Worm (Caenorhabditis elegans) whole organism, L3 larva: ENCODE measurements around the gene Y97E10AR.6.

Experiments
- ama-1 ChIP-seq: fragments of 150-350 bp; optimal IDR thresholded peaks from 2 replicates; lab custom pipeline; 2018
- ceh-28 ChIP-seq: fragments of 150-350 bp; optimal IDR thresholded peaks from 2 replicates; lab custom pipeline; 2014; ENCODE audit warnings: missing biosample characterization, missing genetic modification reagents, missing genetic modification characterization
- ceh-9 ChIP-seq: sonication (generic microtip); optimal IDR thresholded peaks from 2 replicates; lab custom pipeline; 2018; ENCODE audit warnings: missing biosample characterization, missing genetic modification characterization
- daf-12 ChIP-seq: fragments of 150-350 bp; optimal IDR thresholded peaks from 2 replicates; lab custom pipeline; 2014; ENCODE audit warnings: missing biosample characterization, missing genetic modification reagents, missing genetic modification characterization
- egl-27 ChIP-seq: sonication (generic microtip); optimal IDR thresholded peaks from 4 replicates; lab custom pipeline; 2017; ENCODE audit warnings: missing biosample characterization, missing genetic modification reagents, missing genetic modification characterization
- egl-5 ChIP-seq: fragments of 150-350 bp; optimal IDR thresholded peaks from 2 replicates; lab custom pipeline; 2017; ENCODE audit warnings: missing biosample characterization, missing genetic modification reagents, missing genetic modification characterization, inconsistent platforms
- elt-1 ChIP-seq: fragments of 150-350 bp; optimal IDR thresholded peaks from 2 replicates; lab custom pipeline; 2014; ENCODE audit warnings: missing biosample characterization, missing genetic modification characterization
- elt-2 ChIP-seq: sonication (generic microtip); optimal IDR thresholded peaks from 2 replicates; lab custom pipeline; 2016; ENCODE audit warnings: missing genetic modification reagents, mild to moderate bottlenecking, missing genetic modification characterization, missing compliant biosample characterization
- fkh-10 ChIP-seq: sonication (generic microtip); optimal IDR thresholded peaks from 2 replicates; lab custom pipeline; 2017; ENCODE audit warnings: missing biosample characterization, missing genetic modification reagents, missing genetic modification characterization
- fkh-2 ChIP-seq: fragments of 150-350 bp; optimal IDR thresholded peaks from 2 replicates; lab custom pipeline; 2014; ENCODE audit warnings: missing biosample characterization, missing genetic modification reagents, missing genetic modification characterization
- hmg-11 ChIP-seq: sonication (generic microtip); optimal IDR thresholded peaks from 2 replicates; lab custom pipeline; 2016; ENCODE audit warnings: missing genetic modification characterization, missing compliant biosample characterization
- jun-1 ChIP-seq: fragments of 150-350 bp; optimal IDR thresholded peaks from 2 replicates; lab custom pipeline; 2014; ENCODE audit warnings: missing biosample characterization, missing genetic modification reagents, missing genetic modification characterization
- lsy-12 ChIP-seq: sonication (generic microtip); optimal IDR thresholded peaks from 2 replicates; lab custom pipeline; 2016; ENCODE audit warnings: mild to moderate bottlenecking, missing genetic modification characterization, missing compliant biosample characterization
- mdl-1 ChIP-seq: fragments of 150-350 bp; optimal IDR thresholded peaks from 2 replicates; lab custom pipeline; 2014; ENCODE audit warnings: missing biosample characterization, missing genetic modification characterization
- mml-1 ChIP-seq: fragments of 150-350 bp; sonication (generic microtip); optimal IDR thresholded peaks from 3 replicates; lab custom pipeline; 2014; ENCODE audit warnings: missing biosample characterization, missing genetic modification characterization
- nfya-1 ChIP-seq: sonication (generic microtip); optimal IDR thresholded peaks from 2 replicates; lab custom pipeline; 2017; ENCODE audit warnings: missing genetic modification characterization, mild to moderate bottlenecking, missing compliant biosample characterization, antibody characterized with exemption, moderate library complexity; ENCODE audit not compliant: insufficient read depth
- nhr-28 ChIP-seq: fragments of 150-350 bp; optimal IDR thresholded peaks from 2 replicates; lab custom pipeline; 2014; ENCODE audit warnings: missing biosample characterization, missing genetic modification characterization
- nhr-43 ChIP-seq: sonication (generic microtip); optimal IDR thresholded peaks from 2 replicates; lab custom pipeline; 2016; ENCODE audit warnings: mild to moderate bottlenecking, missing genetic modification characterization, missing compliant biosample characterization; ENCODE audit not compliant: poor library complexity, severe bottlenecking
- nhr-76 ChIP-seq: fragments of 150-350 bp; sonication (generic microtip); optimal IDR thresholded peaks from 5 replicates; lab custom pipeline; 2014; ENCODE audit warnings: missing biosample characterization, missing genetic modification characterization
- nhr-77 ChIP-seq: fragments of 150-350 bp; optimal IDR thresholded peaks from 2 replicates; lab custom pipeline; 2014; ENCODE audit warnings: missing biosample characterization, missing genetic modification characterization
- pha-4 ChIP-seq: fragments of 150-350 bp; optimal IDR thresholded peaks from 2 replicates; lab custom pipeline; 2014; ENCODE audit warnings: missing biosample characterization, missing genetic modification reagents, missing genetic modification characterization
- pqm-1 ChIP-seq: fragments of 150-350 bp; optimal IDR thresholded peaks from 2 replicates; lab custom pipeline; 2017; ENCODE audit warnings: missing biosample characterization, missing genetic modification characterization, inconsistent platforms
- sea-2 ChIP-seq: fragments of 150-350 bp; sonication (generic microtip); optimal IDR thresholded peaks from 4 replicates; lab custom pipeline; 2014; ENCODE audit warnings: missing biosample characterization, missing genetic modification reagents, missing genetic modification characterization
- snpc-4 ChIP-seq: fragments of 150-350 bp; optimal IDR thresholded peaks from 2 replicates; lab custom pipeline; 2014; ENCODE audit warnings: missing biosample characterization, missing genetic modification characterization
- unc-62 ChIP-seq: fragments of 150-350 bp; sonication (generic microtip); optimal IDR thresholded peaks from 4 replicates; lab custom pipeline; 2014; ENCODE audit warnings: missing biosample characterization, missing genetic modification reagents, missing genetic modification characterization
- zag-1 ChIP-seq: fragments of 150-350 bp; optimal IDR thresholded peaks from 2 replicates; lab custom pipeline; 2014; ENCODE audit warnings: missing biosample characterization, missing genetic modification characterization

Gene Y97E10AR.6

DNA sequence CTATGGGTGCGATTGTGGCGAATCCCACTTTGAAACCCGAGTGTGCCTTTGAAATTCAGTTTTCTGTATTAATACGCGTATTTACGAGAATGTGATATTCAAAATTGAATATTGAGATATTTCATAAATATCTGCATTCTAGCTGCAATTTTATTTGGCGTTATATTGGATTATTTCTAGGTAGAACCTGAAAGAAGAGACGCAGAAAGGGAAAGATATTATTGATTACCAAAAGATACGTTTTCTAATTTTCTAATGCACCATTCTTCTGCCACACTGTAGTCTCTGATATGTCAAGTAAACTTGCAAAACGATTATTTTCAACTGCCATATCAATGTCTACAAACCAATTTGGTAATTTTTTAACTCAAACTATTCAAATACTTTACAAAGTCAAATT, 8.3 kb upstream of the Y97E10AR.6 start, which contains the start of gene ech-3:
TSS of gene ech-3 (plus strand) at position 178 of the 400 bp plus-strand sequence.
- TF ChIP-seq nhr-76 (tag; lab: Kevin White, UChicago) (no peak), pqm-1 (peak; percentile 21), ceh-28 (peak; percentile 75), pha-4 (peak; percentile 51), elt-2 (peak; percentile 39), egl-5 (tag; lab: Kevin White, UChicago) (no peak)

DNA sequence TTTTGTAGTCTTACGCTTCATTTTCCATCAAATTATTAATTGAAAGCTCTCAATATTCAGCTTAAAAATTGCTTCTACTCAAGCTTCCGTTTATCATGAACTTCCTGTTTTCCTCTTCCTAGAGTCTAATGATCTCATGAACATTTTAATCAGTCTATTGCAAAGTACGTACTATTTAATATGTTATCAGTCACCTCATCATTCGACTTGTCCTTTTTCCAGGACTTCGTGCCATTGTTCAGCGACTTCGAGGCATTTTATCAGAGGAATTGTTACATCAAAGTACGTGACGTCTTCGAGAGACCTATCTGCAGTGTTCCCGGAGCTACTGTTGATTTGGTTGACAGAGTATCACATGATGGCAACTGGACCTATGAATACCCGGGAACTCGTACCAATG, 6.0 kb upstream of the Y97E10AR.6 start:
- TF ChIP-seq jun-1 (peak; percentile 8), pqm-1 (peak; percentile 78), daf-12 (tag; lab: Kevin White, UChicago) (no peak), nhr-28 (no peak), elt-2 (peak; percentile 65)

DNA sequence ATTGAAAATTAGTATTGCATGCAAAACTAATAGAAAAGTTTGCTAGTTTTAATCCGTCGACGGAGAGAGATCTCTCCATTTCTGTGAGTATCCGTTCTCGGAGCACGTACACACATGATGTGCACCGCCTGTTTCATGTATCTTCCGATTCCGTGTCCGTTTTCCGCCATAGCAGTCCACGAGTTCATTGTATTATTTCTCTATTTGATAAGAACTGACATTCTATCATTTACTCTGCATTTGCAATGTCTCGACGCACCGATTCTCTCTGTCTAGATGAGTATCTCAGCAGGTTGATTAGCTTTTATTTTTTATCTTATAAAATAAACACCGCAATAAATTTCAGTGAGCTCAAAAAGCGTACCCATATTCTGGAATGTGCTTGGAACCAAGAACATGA, 5.2 kb upstream of the Y97E10AR.6 start:
- TF ChIP-seq mdl-1 (no peak), mml-1 (tag; lab: Kevin White, UChicago) (no peak), pqm-1 (peak; percentile 22), daf-12 (tag; lab: Kevin White, UChicago) (no peak), elt-2 (peak; percentile 64)

DNA sequence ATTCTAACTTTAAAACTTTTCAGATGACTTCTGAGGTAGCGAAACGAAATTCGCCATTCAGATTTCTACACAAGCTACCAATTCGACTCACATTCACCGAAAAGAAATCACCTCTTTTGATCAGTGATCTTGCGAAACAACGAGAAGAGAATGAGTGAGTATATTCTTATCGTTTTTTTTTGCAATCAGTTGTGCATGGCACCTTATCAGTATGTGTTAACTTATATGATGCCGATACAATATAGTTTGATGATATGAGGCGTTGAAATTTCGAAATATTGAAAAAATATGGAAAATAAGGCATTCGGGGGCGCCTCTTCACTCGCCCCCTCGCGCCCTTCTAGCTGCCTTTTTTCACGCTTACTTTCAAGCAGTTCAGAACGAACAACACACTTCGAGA, 4.2 kb upstream of the Y97E10AR.6 start:
- no peak for TF ChIP-seq mdl-1
- TF ChIP-seq pha-4, result peak; percentile 31
- TF ChIP-seq jun-1, result peak; percentile 6
- peak; percentile 96 for TF ChIP-seq elt-2
- peak; percentile 92 for TF ChIP-seq pqm-1

DNA sequence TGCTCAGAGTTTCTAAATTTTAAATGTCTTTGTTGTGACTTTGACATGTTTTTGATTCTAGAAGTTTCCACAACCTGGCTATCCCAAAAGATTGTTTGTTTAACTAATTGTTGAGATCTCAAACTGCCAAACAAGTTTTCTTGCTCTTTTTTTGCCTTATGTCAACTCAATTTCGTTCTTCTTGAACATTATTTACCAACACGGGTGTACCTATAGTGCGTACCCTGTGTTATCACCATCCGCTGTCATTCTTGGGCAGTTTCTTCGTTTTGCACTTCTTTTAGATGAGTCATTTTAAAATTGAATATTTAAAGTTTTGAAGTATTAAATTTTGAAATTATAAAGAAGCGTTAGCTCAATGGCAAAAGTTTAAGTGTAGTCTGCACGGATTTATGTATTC, 3.2 kb upstream of the Y97E10AR.6 start, which contains the start of gene sptl-2:
TSS of gene sptl-2 (plus strand) at position 280 of the 400 bp plus-strand sequence.
- TF ChIP-seq elt-2 (peak; percentile 29), mml-1 (tag; lab: Kevin White, UChicago) (no peak), pha-4 (peak; percentile 67)
- TF ChIP-seq, all 47 proteins: peak for 2

DNA sequence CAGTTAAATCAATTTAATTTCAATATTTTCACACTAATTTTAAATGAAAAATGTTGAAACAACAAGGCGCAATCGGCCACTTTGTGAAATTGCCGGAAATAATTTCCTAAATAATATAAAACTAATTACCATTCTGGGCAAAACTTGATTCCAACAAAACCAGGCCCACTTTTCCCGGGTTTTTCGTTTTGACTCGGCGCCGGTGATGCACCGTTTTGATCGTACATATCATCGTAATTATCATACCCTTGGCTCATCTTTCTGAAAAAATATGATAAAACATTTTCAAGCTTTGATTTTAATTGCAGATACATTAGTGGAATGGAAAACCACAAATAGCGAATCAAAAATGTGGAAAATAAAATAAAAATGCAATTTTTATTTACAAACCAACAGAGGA, 1.7 kb downstream of the Y97E10AR.6 start, which contains the start of gene rpb-9:
TSS of gene rpb-9 (minus strand) at position 314 of the 400 bp plus-strand sequence.
- TF ChIP-seq unc-62 (GFP tag; lab: Kevin White, UChicago) (no peak), ama-1 (lab: Kevin White, UChicago) (peak; percentile 26), pha-4 (peak; percentile 14)

DNA sequence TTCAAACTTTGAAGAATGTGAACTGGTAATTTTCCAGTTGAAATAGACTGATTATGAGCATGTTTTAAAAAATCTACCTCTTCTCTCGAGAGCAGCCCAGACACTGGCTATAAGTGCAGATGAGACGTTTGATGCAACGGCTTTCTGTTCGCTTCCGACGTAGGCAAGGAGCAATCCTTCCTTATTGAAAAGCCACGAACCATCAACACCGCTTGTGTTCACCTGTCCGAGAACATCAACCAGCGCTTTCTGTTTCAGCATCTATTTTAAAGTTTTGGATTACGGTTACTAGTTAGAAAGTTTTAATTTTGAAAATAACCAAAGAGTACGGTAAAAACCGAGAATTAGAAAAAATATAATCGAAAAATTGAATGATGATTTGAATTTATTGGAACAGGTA, 2.9 kb downstream of the Y97E10AR.6 start, which contains the start of gene lmtr-2:
TSS of gene lmtr-2 (minus strand) at position 261 of the 400 bp plus-strand sequence.
- TF ChIP-seq nfya-1 (no peak), ceh-28 (no peak), hmg-11 (tag; lab: Kevin White, UChicago) (no peak), lsy-12 (tag; lab: Kevin White, UChicago) (no peak), ama-1 (lab: Kevin White, UChicago) (no peak), unc-62 (GFP tag; lab: Kevin White, UChicago) (no peak)

DNA sequence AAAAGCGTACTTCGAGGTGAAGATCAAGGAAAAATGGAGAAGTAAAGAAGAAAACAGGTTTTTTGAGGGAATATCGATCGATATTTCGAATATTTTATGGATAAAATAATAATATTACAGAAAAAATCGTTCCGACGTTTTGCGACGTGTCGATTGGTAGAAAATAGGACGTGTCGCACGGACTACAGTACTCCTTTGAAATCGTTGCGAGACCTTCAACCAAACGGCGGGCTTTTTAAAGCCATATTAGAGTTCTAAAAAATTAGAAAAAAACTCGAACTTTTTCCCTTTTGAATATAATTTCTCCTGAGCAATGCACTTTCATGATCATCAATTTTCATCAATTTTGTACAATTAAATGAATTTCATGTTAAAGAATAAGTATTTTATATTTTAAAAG, 3.6 kb downstream of the Y97E10AR.6 start, which contains the start of gene Y97E10AR.4:
TSS of gene Y97E10AR.4 (minus strand) at position 131 of the 400 bp plus-strand sequence.
- TF ChIP-seq elt-2 (no peak), nfya-1 (no peak), ceh-9 (tag; lab: Kevin White, UChicago) (no peak), elt-1 (tag; lab: Kevin White, UChicago) (no peak), unc-62 (GFP tag; lab: Kevin White, UChicago) (no peak), snpc-4 (no peak), nhr-77 (tag; lab: Kevin White, UChicago) (no peak), mml-1 (tag; lab: Kevin White, UChicago) (no peak), zag-1 (tag; lab: Kevin White, UChicago) (no peak), fkh-10 (GFP tag; lab: Kevin White, UChicago) (no peak), egl-27 (tag; lab: Kevin White, UChicago) (no peak), fkh-2 (tag; lab: Kevin White, UChicago) (no peak), nhr-28 (no peak), sea-2 (GFP tag; lab: Kevin White, UChicago) (no peak), nhr-43 (tag; lab: Kevin White, UChicago) (no peak)
